Fruit fly (Drosophila melanogaster) whole organism, embryonic: ENCODE measurements around the gene CG10943.

ENCODE experiments used
- Awh ChIP-seq: fragments of 200-800 bp; sonication (Bioruptor generic); IDR thresholded peaks from 2 replicates; pipeline ENCODE4, ENCODE4 v1.3.6; 2022; ENCODE audit warnings: missing biosample characterization, missing genetic modification characterization
- CG10565 ChIP-seq: fragments of 200-800 bp; sonication (Bioruptor generic); optimal IDR thresholded peaks from 3 replicates; lab custom pipeline; 2016; ENCODE audit warnings: missing biosample characterization, mild to moderate bottlenecking, missing genetic modification characterization
- CG12219 ChIP-seq: fragments of 200-800 bp; sonication (Bioruptor generic); optimal IDR thresholded peaks from 3 replicates; lab custom pipeline; 2018; ENCODE audit warnings: missing biosample characterization, mild to moderate bottlenecking, missing genetic modification characterization
- CG12236 ChIP-seq: fragments of 200-800 bp; sonication (Bioruptor generic); optimal IDR thresholded peaks from 2 replicates; lab custom pipeline; 2016; ENCODE audit warnings: missing biosample characterization, missing genetic modification characterization
- CG30403 ChIP-seq: fragments of 200-800 bp; sonication (Bioruptor generic); optimal IDR thresholded peaks from 3 replicates; lab custom pipeline; 2016; ENCODE audit warnings: missing biosample characterization, missing genetic modification characterization
- CG8765 ChIP-seq: fragments of 200-800 bp; sonication (Bioruptor generic); IDR thresholded peaks from 2 replicates; pipeline ENCODE4 v1.3.6; 2022; ENCODE audit warnings: missing biosample characterization, missing genetic modification characterization
- Dek ChIP-seq: fragments of 200-800 bp; sonication (Bioruptor generic); optimal IDR thresholded peaks from 3 replicates; lab custom pipeline; 2019; ENCODE audit warnings: missing biosample characterization, mild to moderate bottlenecking, missing genetic modification characterization, moderate library complexity
- Doc2 ChIP-seq: fragments of 200-800 bp; sonication (Bioruptor generic); IDR thresholded peaks from 2 replicates; pipeline ENCODE4 v1.3.6; 2022; ENCODE audit warnings: missing biosample characterization, missing genetic modification characterization
- Elba2 ChIP-seq: fragments of 200-800 bp; sonication (Bioruptor generic); optimal IDR thresholded peaks from 3 replicates; lab custom pipeline; 2016; ENCODE audit warnings: missing biosample characterization, missing genetic modification characterization
- HHEX ChIP-seq: fragments of 200-800 bp; sonication (Bioruptor generic); optimal IDR thresholded peaks from 3 replicates; lab custom pipeline; 2017; ENCODE audit warnings: missing biosample characterization, mild to moderate bottlenecking, missing genetic modification characterization, missing genetic modification reagents
- Nf-YA ChIP-seq: fragments of 200-800 bp; sonication (Bioruptor generic); IDR thresholded peaks from 2 replicates; pipeline ENCODE4 v1.3.6; 2022; ENCODE audit warnings: missing biosample characterization, missing genetic modification characterization
- Rx ChIP-seq: fragments of 200-800 bp; sonication (Bioruptor generic); IDR thresholded peaks from 2 replicates; pipeline ENCODE4 v1.3.6; 2022; ENCODE audit warnings: missing biosample characterization, missing genetic modification characterization
- hkb ChIP-seq, 2 experiments: fragments of 200-800 bp in 1 of 2; fragments of >200 bp in 1 of 2; sonication (Bioruptor generic) in 1 of 2; IDR thresholded peaks in 1 of 2; optimal IDR thresholded peaks in 1 of 2; 2 replicates each; pipeline versions ENCODE4 v1.3.6 to Lab custom; 2017 to 2022; ENCODE audit warnings: missing biosample characterization in 1 of 2, missing genetic modification characterization in 1 of 2
- lola ChIP-seq, 3 experiments: fragments of >200 bp in 2 of 3; fragments of 200-800 bp in 1 of 3; sonication (Bioruptor generic) in 1 of 3; optimal IDR thresholded peaks; 2 replicates each; lab custom pipeline; 2017 to 2019; ENCODE audit warnings: missing biosample characterization in 3 of 3, missing genetic modification characterization in 3 of 3, mild to moderate bottlenecking in 1 of 3, moderate library complexity in 1 of 3

DNA sequence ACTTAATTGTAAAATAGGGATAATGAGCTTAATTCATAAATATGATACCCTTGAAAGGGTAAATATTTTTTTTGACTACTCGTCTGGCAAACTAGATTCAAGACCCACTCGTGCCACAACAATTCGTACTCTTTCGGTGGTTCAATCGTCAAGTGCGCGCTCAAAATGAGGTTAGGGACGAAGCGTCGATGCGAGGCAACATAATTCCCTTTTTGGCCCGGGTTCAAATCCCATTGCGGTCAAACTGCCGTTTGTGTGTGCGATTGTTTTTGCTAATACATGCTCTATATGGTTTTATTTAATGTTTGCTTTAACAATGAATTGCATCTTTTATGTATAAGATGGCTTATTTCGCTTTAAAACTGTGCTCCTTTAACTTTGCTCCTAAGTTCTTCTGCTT, 47.0 kb downstream of the CG10943 start:
- no peak for TF ChIP-seq Rx
- no peak for TF ChIP-seq Elba2 (GFP tag; lab: Kevin White, UChicago)
- TF ChIP-seq CG12236, result no peak
- TF ChIP-seq HHEX, result no peak
- no peak for TF ChIP-seq lola (GFP tag; optimal IDR thresholded peaks at IDR 0.05; lab: Kevin White, UChicago)
- TF ChIP-seq CG10565 (GFP tag; lab: Kevin White, UChicago), result no peak
- TF ChIP-seq CG8765, result no peak
- no peak for TF ChIP-seq Nf-YA (GFP tag; lab: Robert Waterston, UW)
- no peak for TF ChIP-seq Doc2 (GFP tag; lab: Robert Waterston, UW)
- TF ChIP-seq Awh, result no peak
- no peak for TF ChIP-seq hkb (optimal IDR thresholded peaks at IDR 0.05; lab: Kevin White, UChicago)
- no peak for TF ChIP-seq hkb (GFP tag; IDR thresholded peaks at IDR 0.05; lab: Robert Waterston, UW)
- no peak for TF ChIP-seq CG30403 (GFP tag; lab: Kevin White, UChicago)
- TF ChIP-seq CG12219, result no peak
- TF ChIP-seq Dek (tag; lab: Kevin White, UChicago), result no peak
